Worm (Caenorhabditis elegans) whole organism, L1 larva: ENCODE data around the gene lips-12.

ENCODE experiments used
- C04F5.9 ChIP-seq: sonication (generic microtip); optimal IDR thresholded peaks from 2 replicates; lab custom pipeline; 2016; ENCODE audit warnings: missing genetic modification characterization, missing compliant biosample characterization
- C16A3.4 ChIP-seq: fragments of 150-350 bp; optimal IDR thresholded peaks from 2 replicates; lab custom pipeline; 2014; ENCODE audit warnings: missing biosample characterization, missing genetic modification characterization
- Y116A8C.19 ChIP-seq: sonication (generic microtip); optimal IDR thresholded peaks from 2 replicates; lab custom pipeline; 2016; ENCODE audit warnings: missing compliant biosample characterization, missing genetic modification characterization, borderline replicate concordance
- alr-1 ChIP-seq: fragments of 200-800 bp; sonication (Bioruptor generic); optimal IDR thresholded peaks from 2 replicates; lab custom pipeline; 2018; ENCODE audit warnings: borderline replicate concordance, mild to moderate bottlenecking, missing genetic modification characterization, missing compliant biosample characterization
- aly-2 ChIP-seq: fragments of 150-350 bp; optimal IDR thresholded peaks from 2 replicates; lab custom pipeline; 2014; ENCODE audit warnings: missing biosample characterization, missing genetic modification characterization
- ama-1 ChIP-seq: fragments of 150-350 bp; optimal IDR thresholded peaks from 2 replicates; lab custom pipeline; 2014
- blmp-1 ChIP-seq: fragments of 150-350 bp; optimal IDR thresholded peaks from 2 replicates; lab custom pipeline; 2014; ENCODE audit warnings: missing biosample characterization, missing genetic modification characterization
- ceh-90 ChIP-seq: sonication (generic microtip); optimal IDR thresholded peaks from 2 replicates; lab custom pipeline; 2016; ENCODE audit warnings: missing genetic modification characterization, missing compliant biosample characterization
- ces-1 ChIP-seq: fragments of 150-350 bp; optimal IDR thresholded peaks from 2 replicates; lab custom pipeline; 2014; ENCODE audit warnings: missing biosample characterization, missing genetic modification reagents, missing genetic modification characterization
- dpl-1 ChIP-seq, 3 experiments: fragments of 150-350 bp in 2 of 3; sonication (generic microtip) in 1 of 3; optimal IDR thresholded peaks; 2 replicates each; lab custom pipeline; 2014 to 2017; ENCODE audit warnings: missing biosample characterization in 3 of 3, missing genetic modification characterization in 3 of 3, missing genetic modification reagents in 3 of 3
- dsc-1 ChIP-seq: sonication (generic microtip); optimal IDR thresholded peaks from 2 replicates; lab custom pipeline; 2016; ENCODE audit warnings: mild to moderate bottlenecking, missing genetic modification characterization, missing compliant biosample characterization
- efl-3 ChIP-seq: fragments of 200-800 bp; sonication (Bioruptor generic); optimal IDR thresholded peaks from 2 replicates; lab custom pipeline; 2018; ENCODE audit warnings: mild to moderate bottlenecking, missing genetic modification characterization, missing compliant biosample characterization
- egl-27 ChIP-seq, 2 experiments: fragments of 150-350 bp in 1 of 2; sonication (generic microtip); optimal IDR thresholded peaks; 3 replicates each; lab custom pipeline; 2017 to 2018; ENCODE audit warnings: missing biosample characterization in 2 of 2, missing genetic modification characterization in 2 of 2, missing genetic modification reagents in 2 of 2
- elt-2 ChIP-seq: sonication (generic microtip); optimal IDR thresholded peaks from 2 replicates; lab custom pipeline; 2016; ENCODE audit warnings: missing genetic modification characterization, mild to moderate bottlenecking, inconsistent platforms, missing compliant biosample characterization, missing genetic modification reagents
- elt-3 ChIP-seq, 6 experiments: fragments of 150-350 bp in 1 of 6; sonication (generic microtip); optimal IDR thresholded peaks; 2 replicates each; lab custom pipeline; 2017 to 2018; ENCODE audit warnings: missing biosample characterization in 6 of 6, missing genetic modification characterization in 6 of 6, inconsistent platforms in 1 of 6
- fkh-10 ChIP-seq: sonication (generic microtip); optimal IDR thresholded peaks from 2 replicates; lab custom pipeline; 2017; ENCODE audit warnings: missing biosample characterization, missing genetic modification reagents, missing genetic modification characterization
- fos-1 ChIP-seq: fragments of 150-350 bp; optimal IDR thresholded peaks from 2 replicates; lab custom pipeline; 2014; ENCODE audit warnings: missing biosample characterization, missing genetic modification characterization
- grh-1 ChIP-seq: fragments of 200-800 bp; sonication (Bioruptor generic); IDR thresholded peaks from 2 replicates; pipeline ENCODE4 v1.3.6; 2022; ENCODE audit warnings: missing genetic modification reagents, missing genetic modification characterization, missing compliant biosample characterization
- hlh-17 ChIP-seq: fragments of 200-800 bp; sonication (Bioruptor generic); optimal IDR thresholded peaks from 2 replicates; lab custom pipeline; 2018; ENCODE audit warnings: missing genetic modification characterization, mild to moderate bottlenecking, missing compliant biosample characterization, moderate library complexity, borderline replicate concordance
- hlh-4 ChIP-seq: sonication (generic microtip); optimal IDR thresholded peaks from 2 replicates; lab custom pipeline; 2016; ENCODE audit warnings: mild to moderate bottlenecking, missing genetic modification characterization, missing compliant biosample characterization
- irx-1 ChIP-seq: sonication (generic microtip); optimal IDR thresholded peaks from 2 replicates; lab custom pipeline; 2016; ENCODE audit warnings: missing genetic modification characterization, missing compliant biosample characterization
- jun-1 ChIP-seq: fragments of 150-350 bp; optimal IDR thresholded peaks from 2 replicates; lab custom pipeline; 2014; ENCODE audit warnings: missing biosample characterization, missing genetic modification reagents, missing genetic modification characterization
- lin-13 ChIP-seq: fragments of 150-350 bp; optimal IDR thresholded peaks from 2 replicates; lab custom pipeline; 2014; ENCODE audit warnings: missing biosample characterization, missing genetic modification reagents, missing genetic modification characterization
- lin-15B ChIP-seq: fragments of 150-350 bp; sonication (generic microtip); optimal IDR thresholded peaks from 3 replicates; lab custom pipeline; 2014; ENCODE audit warnings: missing biosample characterization, missing genetic modification characterization
- lin-35 ChIP-seq, 2 experiments: fragments of 150-350 bp; optimal IDR thresholded peaks; 2 replicates each; lab custom pipeline; 2014; ENCODE audit warnings: missing biosample characterization in 2 of 2, missing genetic modification characterization in 2 of 2, missing genetic modification reagents in 2 of 2
- lsy-2 ChIP-seq, 2 experiments: fragments of 150-350 bp; optimal IDR thresholded peaks; 2 replicates each; lab custom pipeline; 2014; ENCODE audit warnings: missing biosample characterization in 2 of 2, missing genetic modification characterization in 2 of 2
- mdl-1 ChIP-seq, 2 experiments: fragments of 150-350 bp; optimal IDR thresholded peaks; 2 replicates each; lab custom pipeline; 2014 to 2017; ENCODE audit warnings: missing biosample characterization in 2 of 2, missing genetic modification characterization in 2 of 2, inconsistent platforms in 1 of 2
- mep-1 ChIP-seq: fragments of 150-350 bp; optimal IDR thresholded peaks from 2 replicates; lab custom pipeline; 2014; ENCODE audit warnings: missing biosample characterization, missing genetic modification characterization
- nhr-12 ChIP-seq: sonication (generic microtip); optimal IDR thresholded peaks from 2 replicates; lab custom pipeline; 2017; ENCODE audit warnings: missing biosample characterization, missing genetic modification characterization
- nhr-19 ChIP-seq: fragments of 200-800 bp; sonication (Bioruptor generic); conservative IDR thresholded peaks from 2 replicates; pipeline ENCODE4 v1.3.6; 2022; ENCODE audit warnings: missing genetic modification characterization, missing compliant biosample characterization
- nhr-237 ChIP-seq: fragments of 150-350 bp; optimal IDR thresholded peaks from 2 replicates; lab custom pipeline; 2014; ENCODE audit warnings: missing biosample characterization, missing genetic modification characterization
- nhr-47 ChIP-seq: sonication (generic microtip); optimal IDR thresholded peaks from 2 replicates; lab custom pipeline; 2016; ENCODE audit warnings: mild to moderate bottlenecking, missing genetic modification characterization, moderate library complexity, missing compliant biosample characterization
- nhr-71 ChIP-seq: sonication (generic microtip); optimal IDR thresholded peaks from 2 replicates; lab custom pipeline; 2016; ENCODE audit warnings: mild to moderate bottlenecking, missing genetic modification characterization, moderate library complexity, missing compliant biosample characterization
- nhr-77 ChIP-seq: fragments of 150-350 bp; optimal IDR thresholded peaks from 2 replicates; lab custom pipeline; 2014; ENCODE audit warnings: missing biosample characterization, missing genetic modification characterization
- nhr-85 ChIP-seq: sonication (generic microtip); peaks from one replicate; lab custom pipeline; 2016; ENCODE audit warnings: missing genetic modification characterization, inconsistent platforms, missing compliant biosample characterization
- nhr-90 ChIP-seq: sonication (generic microtip); optimal IDR thresholded peaks from 2 replicates; lab custom pipeline; 2016; ENCODE audit warnings: mild to moderate bottlenecking, missing genetic modification characterization, missing compliant biosample characterization; ENCODE audit not compliant: poor library complexity
- pag-3 ChIP-seq: sonication (generic microtip); optimal IDR thresholded peaks from 2 replicates; lab custom pipeline; 2017; ENCODE audit warnings: missing genetic modification characterization, mild to moderate bottlenecking, missing compliant biosample characterization, antibody characterized with exemption, borderline replicate concordance; ENCODE audit not compliant: insufficient read depth
- pax-3 ChIP-seq: fragments of 200-800 bp; sonication (Bioruptor generic); optimal IDR thresholded peaks from 2 replicates; lab custom pipeline; 2018; ENCODE audit warnings: mild to moderate bottlenecking, missing genetic modification characterization, moderate library complexity, missing compliant biosample characterization
- pqm-1 ChIP-seq: sonication (generic microtip); optimal IDR thresholded peaks from 3 replicates; lab custom pipeline; 2017; ENCODE audit warnings: missing biosample characterization, missing genetic modification characterization
- rnt-1 ChIP-seq: sonication (generic microtip); optimal IDR thresholded peaks from 2 replicates; lab custom pipeline; 2016; ENCODE audit warnings: mild to moderate bottlenecking, missing genetic modification characterization, moderate library complexity, missing compliant biosample characterization
- skn-1 ChIP-seq: fragments of 150-350 bp; optimal IDR thresholded peaks from 2 replicates; lab custom pipeline; 2014; ENCODE audit warnings: missing biosample characterization, missing genetic modification characterization
- snu-23 ChIP-seq: sonication (generic microtip); optimal IDR thresholded peaks from 2 replicates; lab custom pipeline; 2016; ENCODE audit warnings: missing genetic modification characterization, missing compliant biosample characterization
- sup-37 ChIP-seq: fragments of 200-800 bp; sonication (Bioruptor generic); optimal IDR thresholded peaks from 2 replicates; lab custom pipeline; 2018; ENCODE audit warnings: mild to moderate bottlenecking, missing genetic modification characterization, missing compliant biosample characterization
- swsn-7 ChIP-seq: sonication (generic microtip); optimal IDR thresholded peaks from 2 replicates; lab custom pipeline; 2016; ENCODE audit warnings: missing genetic modification characterization, missing compliant biosample characterization
- tbx-2 ChIP-seq: sonication (generic microtip); optimal IDR thresholded peaks from 2 replicates; lab custom pipeline; 2016; ENCODE audit warnings: missing genetic modification characterization, missing compliant biosample characterization
- tlp-1 ChIP-seq: fragments of 150-350 bp; optimal IDR thresholded peaks from 2 replicates; lab custom pipeline; 2014; ENCODE audit warnings: missing biosample characterization, missing genetic modification characterization
- unc-30 ChIP-seq: sonication (generic microtip); optimal IDR thresholded peaks from 2 replicates; lab custom pipeline; 2017; ENCODE audit warnings: missing biosample characterization, missing genetic modification characterization
- unc-62 ChIP-seq: fragments of 150-350 bp; optimal IDR thresholded peaks from 2 replicates; lab custom pipeline; 2014; ENCODE audit warnings: missing biosample characterization, missing genetic modification reagents, missing genetic modification characterization
- unc-98 ChIP-seq: fragments of 200-800 bp; sonication (Bioruptor generic); IDR thresholded peaks from 2 replicates; pipeline ENCODE4 v1.3.6; 2022; ENCODE audit warnings: missing genetic modification characterization, missing compliant biosample characterization
- xbp-1 ChIP-seq: sonication (generic microtip); optimal IDR thresholded peaks from 2 replicates; lab custom pipeline; 2016; ENCODE audit warnings: missing genetic modification characterization, missing compliant biosample characterization
- zip-4 ChIP-seq: fragments of 200-800 bp; sonication (Bioruptor generic); optimal IDR thresholded peaks from 2 replicates; lab custom pipeline; 2018; ENCODE audit warnings: mild to moderate bottlenecking, missing genetic modification characterization, moderate library complexity, missing compliant biosample characterization

Gene lips-12

DNA sequence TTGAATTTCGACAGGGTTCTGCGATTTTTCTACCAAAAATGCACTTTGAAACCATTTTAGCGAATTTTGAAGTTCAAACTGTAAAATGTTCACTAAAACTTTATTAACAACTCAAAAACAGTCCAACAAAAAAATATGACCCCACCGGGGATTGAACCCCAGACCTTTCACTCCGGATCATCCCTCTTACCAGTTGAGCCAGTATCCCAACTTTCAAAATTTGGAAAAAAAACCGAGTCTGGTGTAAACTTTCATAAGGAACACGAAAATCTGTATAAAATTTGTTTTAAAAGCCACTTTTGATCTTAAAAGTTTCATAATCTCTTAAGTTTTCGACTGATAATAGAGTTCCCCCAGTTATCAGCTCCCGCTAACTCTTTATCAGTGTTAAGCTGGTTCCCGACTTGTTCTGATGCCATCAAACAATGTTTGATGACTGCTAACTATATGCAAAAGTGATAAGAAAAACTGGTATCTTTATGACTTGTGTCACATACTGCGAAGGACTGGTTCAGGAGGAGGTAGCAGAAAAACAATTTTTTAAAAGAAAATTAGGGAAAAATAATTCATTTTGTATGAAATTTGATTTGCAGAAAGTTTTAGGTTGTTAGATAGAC, 10.4 kb downstream of the lips-12 start (continued):
- TF ChIP-seq snu-23 = no peak
- no peak for TF ChIP-seq nhr-77 (tag; lab: Kevin White, UChicago)
- peak; percentile 91 for TF ChIP-seq jun-1 (tag; lab: Kevin White, UChicago)
- TF ChIP-seq mep-1 (tag; lab: Kevin White, UChicago) = no peak
- TF ChIP-seq lin-13 (GFP tag; lab: Kevin White, UChicago) = no peak
- TF ChIP-seq nhr-71 (tag; lab: Kevin White, UChicago) = no peak
- no peak for TF ChIP-seq ceh-90 (tag; lab: Kevin White, UChicago)
- TF ChIP-seq C16A3.4 (tag; lab: Kevin White, UChicago) = no peak
- TF ChIP-seq unc-30 = no peak
- TF ChIP-seq hlh-17 (GFP tag; lab: Kevin White, UChicago) = no peak
- TF ChIP-seq lsy-2 (tag; optimal IDR thresholded peaks at IDR 0.05; lab: Kevin White, UChicago) = peak in 1 of 2 experiments; percentile 18
- no peak for TF ChIP-seq C04F5.9 (tag; lab: Kevin White, UChicago)
- no peak for TF ChIP-seq irx-1
- no peak for TF ChIP-seq swsn-7
- TF ChIP-seq pax-3 = peak; percentile 29
- TF ChIP-seq blmp-1 = no peak
- TF ChIP-seq mdl-1 (tag; optimal IDR thresholded peaks at IDR 0.05; lab: Kevin White, UChicago) = peak in 1 of 2 experiments; percentile 31
- TF ChIP-seq dsc-1 (tag; lab: Kevin White, UChicago) = no peak
- TF ChIP-seq unc-62 (GFP tag; lab: Kevin White, UChicago) = no peak
- TF ChIP-seq zip-4 (GFP tag; lab: Kevin White, UChicago) = no peak
- no peak for TF ChIP-seq nhr-85 (tag; lab: Kevin White, UChicago)
- no peak for TF ChIP-seq ama-1 (lab: Kevin White, UChicago)
- no peak for TF ChIP-seq unc-98 (GFP tag; lab: Robert Waterston, UW)
- no peak for TF ChIP-seq lin-15B (tag; lab: Kevin White, UChicago)
- no peak for TF ChIP-seq egl-27 (tag; optimal IDR thresholded peaks at IDR 0.05; lab: Kevin White, UChicago)
- no peak for TF ChIP-seq nhr-237 (tag; lab: Kevin White, UChicago)
- no peak for TF ChIP-seq dpl-1 (GFP tag; optimal IDR thresholded peaks at IDR 0.05; lab: Kevin White, UChicago)
- no peak for TF ChIP-seq xbp-1 (tag; lab: Kevin White, UChicago)
- TF ChIP-seq nhr-90 = peak; percentile 12
- TF ChIP-seq efl-3 (GFP tag; lab: Kevin White, UChicago) = no peak
- TF ChIP-seq nhr-12 (tag; lab: Kevin White, UChicago) = no peak
- TF ChIP-seq tbx-2 (tag; lab: Kevin White, UChicago) = no peak
- TF ChIP-seq elt-2 = peak; percentile 100
- TF ChIP-seq aly-2 (tag; lab: Kevin White, UChicago) = no peak
- TF ChIP-seq tlp-1 (tag; lab: Kevin White, UChicago) = peak; percentile 85
- TF ChIP-seq hlh-4 (tag; lab: Kevin White, UChicago) = no peak
- TF ChIP-seq pqm-1 (tag; lab: Kevin White, UChicago) = peak; percentile 99
- no peak for TF ChIP-seq ces-1 (GFP tag; lab: Kevin White, UChicago)
- no peak for TF ChIP-seq grh-1
- TF ChIP-seq fos-1 = no peak

DNA sequence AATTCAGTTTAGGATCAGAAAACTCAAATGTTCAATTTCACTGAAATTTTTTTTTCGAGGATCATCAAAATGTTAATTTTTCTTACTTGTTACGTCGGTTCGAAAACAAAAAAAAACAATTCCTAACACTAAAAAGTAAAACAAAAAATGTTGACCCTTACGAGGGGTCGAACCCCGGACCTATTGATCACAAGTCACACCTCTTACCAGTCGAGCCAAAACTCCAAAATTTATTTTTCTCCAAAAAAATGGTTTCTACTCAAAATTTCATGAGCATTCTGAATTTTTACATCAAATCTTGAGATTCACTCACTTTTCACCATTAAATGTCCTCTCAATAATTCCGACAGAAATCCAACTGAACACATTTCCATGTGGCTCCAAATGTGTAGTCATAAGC, 11.8 kb downstream of the lips-12 start:
- TF ChIP-seq lin-35 (GFP tag; optimal IDR thresholded peaks at IDR 0.05; lab: Kevin White, UChicago) (no peak), nhr-85 (tag; lab: Kevin White, UChicago) (no peak), nhr-77 (tag; lab: Kevin White, UChicago) (no peak), swsn-7 (no peak), fkh-10 (GFP tag; lab: Kevin White, UChicago) (no peak), sup-37 (no peak), rnt-1 (tag; lab: Kevin White, UChicago) (no peak), pqm-1 (tag; lab: Kevin White, UChicago) (no peak), nhr-19 (GFP tag; lab: Robert Waterston, UW) (no peak), pax-3 (no peak), nhr-47 (no peak), aly-2 (tag; lab: Kevin White, UChicago) (no peak), elt-3 (tag; optimal IDR thresholded peaks at IDR 0.05; lab: Kevin White, UChicago) (no peak), ceh-90 (tag; lab: Kevin White, UChicago) (no peak), alr-1 (no peak), skn-1 (no peak), pag-3 (tag; lab: Kevin White, UChicago) (no peak), tbx-2 (tag; lab: Kevin White, UChicago) (no peak), snu-23 (no peak), Y116A8C.19 (tag; lab: Kevin White, UChicago) (no peak)
